Worm (Caenorhabditis elegans): ENCODE results near the gene B0416.4.

ce11 chrX:9302763-9303162 is 24.0 kb downstream of the B0416.4 start:
- TF ChIP-seq mab-5 (tag; optimal IDR thresholded peaks at IDR 0.05) (no peak), mdl-1 (tag; optimal IDR thresholded peaks at IDR 0.05) (no peak), unc-39 (tag; optimal IDR thresholded peaks at IDR 0.05) (no peak), gmeb-1 (tag; optimal IDR thresholded peaks at IDR 0.05) (no peak), lin-39 (tag; optimal IDR thresholded peaks at IDR 0.05) (no peak), skn-1 (tag; optimal IDR thresholded peaks at IDR 0.05) (no peak), nhr-23 (tag; optimal IDR thresholded peaks at IDR 0.05) (no peak), ztf-11 (tag; optimal IDR thresholded peaks at IDR 0.05) (no peak), nhr-11 (tag; optimal IDR thresholded peaks at IDR 0.05) (no peak), snpc-4 (tag; optimal IDR thresholded peaks at IDR 0.05) (no peak), R02D3.7 (tag; optimal IDR thresholded peaks at IDR 0.05) (no peak), nhr-25 (tag; optimal IDR thresholded peaks at IDR 0.05) (no peak), ama-1 (optimal IDR thresholded peaks at IDR 0.05) (no peak)

All from whole organism, L2 larva.